Worm (Caenorhabditis elegans): ENCODE results near the gene alkb-8.

DNA sequence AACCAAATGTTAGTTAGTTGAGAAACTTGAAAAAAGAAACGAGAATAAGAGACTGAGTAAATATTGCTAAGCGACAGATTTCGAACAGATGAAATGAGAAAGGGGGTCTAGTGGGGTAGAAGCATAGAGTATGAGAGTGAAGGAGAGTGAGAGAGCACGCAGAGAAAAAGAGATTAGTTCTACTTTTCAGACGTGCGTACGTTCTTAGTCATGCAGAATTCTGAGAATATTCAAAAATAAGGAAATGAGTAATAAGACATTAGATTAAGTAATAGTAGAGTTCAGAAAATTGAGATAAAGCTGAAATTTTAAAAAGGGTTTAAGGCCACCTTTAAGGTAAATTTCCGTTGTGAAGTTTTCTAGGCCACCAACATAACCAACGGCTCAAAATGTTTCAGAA, 38.1 kb upstream of the alkb-8 start:
- TF ChIP-seq aly-1 (tag; optimal IDR thresholded peaks at IDR 0.05) (no peak), pes-1 (GFP tag; IDR thresholded peaks at IDR 0.05) (no peak), scrt-1 (GFP tag; IDR thresholded peaks at IDR 0.05) (no peak), hmg-4 (GFP tag; optimal IDR thresholded peaks at IDR 0.05) (no peak), hmbx-1 (tag; optimal IDR thresholded peaks at IDR 0.05) (no peak)
